Fruit fly (Drosophila melanogaster) whole organism, embryonic: ENCODE results near the gene CG33258.

Source experiments
- Abd-B ChIP-seq: fragments of 200-800 bp; sonication (Bioruptor generic); optimal IDR thresholded peaks from 2 replicates; lab custom pipeline; 2018; ENCODE audit warnings: missing biosample characterization, mild to moderate bottlenecking, missing genetic modification characterization, moderate library complexity
- Ada2b ChIP-seq: fragments of 200-800 bp; sonication (Bioruptor generic); IDR thresholded peaks from 2 replicates; pipeline ENCODE4 v1.3.6; 2022; ENCODE audit warnings: missing biosample characterization, missing genetic modification characterization
- CG10321 ChIP-seq: fragments of 200-800 bp; sonication (Bioruptor generic); IDR thresholded peaks from 2 replicates; pipeline ENCODE4 v1.3.6; 2022; ENCODE audit warnings: missing biosample characterization, missing genetic modification characterization
- CG10543 ChIP-seq: fragments of 200-800 bp; sonication (Bioruptor generic); optimal IDR thresholded peaks from 3 replicates; lab custom pipeline; 2017; ENCODE audit warnings: missing biosample characterization, mild to moderate bottlenecking, missing genetic modification characterization, moderate library complexity
- CG10654 ChIP-seq: fragments of 200-800 bp; sonication (Bioruptor generic); optimal IDR thresholded peaks from 2 replicates; lab custom pipeline; 2016; ENCODE audit warnings: missing biosample characterization, missing genetic modification characterization
- CG11696 ChIP-seq: fragments of 200-800 bp; sonication (Bioruptor generic); IDR thresholded peaks from 2 replicates; pipeline ENCODE4 v1.3.6; 2022; ENCODE audit warnings: missing biosample characterization, missing genetic modification characterization
- CG14050 ChIP-seq: fragments of 200-800 bp; sonication (Bioruptor generic); IDR thresholded peaks from 3 replicates; pipeline ENCODE4 v1.3.6; 2022; ENCODE audit warnings: missing biosample characterization, missing genetic modification characterization
- CG17186 ChIP-seq: fragments of 200-800 bp; sonication (Bioruptor generic); optimal IDR thresholded peaks from 3 replicates; lab custom pipeline; 2017; ENCODE audit warnings: missing biosample characterization, missing genetic modification reagents, missing genetic modification characterization
- CG1832 ChIP-seq: fragments of 200-800 bp; sonication (Bioruptor generic); optimal IDR thresholded peaks from 2 replicates; lab custom pipeline; 2017; ENCODE audit warnings: missing biosample characterization, mild to moderate bottlenecking, missing genetic modification characterization, inconsistent platforms
- CG18599 ChIP-seq: fragments of 200-800 bp; sonication (Bioruptor generic); optimal IDR thresholded peaks from 3 replicates; lab custom pipeline; 2017; ENCODE audit warnings: missing biosample characterization, missing genetic modification characterization, mild to moderate bottlenecking, moderate library complexity, missing genetic modification reagents
- CG3281 ChIP-seq: fragments of 200-800 bp; sonication (Bioruptor generic); optimal IDR thresholded peaks from 3 replicates; lab custom pipeline; 2017; ENCODE audit warnings: missing biosample characterization, mild to moderate bottlenecking, missing genetic modification characterization
- CG33557 ChIP-seq: fragments of 200-800 bp; sonication (Bioruptor generic); optimal IDR thresholded peaks from 2 replicates; lab custom pipeline; 2019; ENCODE audit warnings: missing biosample characterization, mild to moderate bottlenecking, missing genetic modification characterization, moderate library complexity
- CG4328 ChIP-seq: fragments of 200-800 bp; sonication (Bioruptor generic); optimal IDR thresholded peaks from 3 replicates; lab custom pipeline; 2017; ENCODE audit warnings: missing biosample characterization, missing genetic modification reagents, missing genetic modification characterization
- CG4707 ChIP-seq: fragments of 200-800 bp; sonication (Bioruptor generic); optimal IDR thresholded peaks from 2 replicates; lab custom pipeline; 2018; ENCODE audit warnings: missing biosample characterization, mild to moderate bottlenecking, missing genetic modification characterization, moderate library complexity
- CG6765 ChIP-seq: fragments of 200-800 bp; sonication (Bioruptor generic); optimal IDR thresholded peaks from 3 replicates; lab custom pipeline; 2017; ENCODE audit warnings: missing biosample characterization, mild to moderate bottlenecking, missing genetic modification characterization
- CG7786 ChIP-seq: fragments of 200-800 bp; sonication (Bioruptor generic); optimal IDR thresholded peaks from 2 replicates; lab custom pipeline; 2016; ENCODE audit warnings: missing biosample characterization, missing genetic modification characterization
- Camta ChIP-seq: fragments of 200-800 bp; sonication (Bioruptor generic); optimal IDR thresholded peaks from 2 replicates; lab custom pipeline; 2016; ENCODE audit warnings: missing biosample characterization, missing genetic modification characterization
- Chrac-16 ChIP-seq: fragments of 200-800 bp; sonication (Bioruptor generic); optimal IDR thresholded peaks from 3 replicates; lab custom pipeline; 2016; ENCODE audit warnings: missing biosample characterization, missing genetic modification characterization
- CkIIα-i1 ChIP-seq: fragments of 200-800 bp; sonication (Bioruptor generic); IDR thresholded peaks from 2 replicates; pipeline ENCODE4 v1.3.6; 2022; ENCODE audit warnings: missing biosample characterization, missing genetic modification characterization
- D19B ChIP-seq: fragments of 200-800 bp; sonication (Bioruptor generic); optimal IDR thresholded peaks from 2 replicates; lab custom pipeline; 2017; ENCODE audit warnings: missing biosample characterization, mild to moderate bottlenecking, missing genetic modification characterization
- Dip2 ChIP-seq: fragments of 200-800 bp; sonication (Bioruptor generic); IDR thresholded peaks from 2 replicates; pipeline ENCODE4 v1.3.6; 2022; ENCODE audit warnings: missing biosample characterization, missing genetic modification characterization
- Eip74EF ChIP-seq, 2 experiments: fragments of 200-800 bp in 1 of 2; fragments of >200 bp in 1 of 2; sonication (Bioruptor generic) in 1 of 2; optimal IDR thresholded peaks; 2 replicates each; lab custom pipeline; 2017 to 2019; ENCODE audit warnings: missing biosample characterization in 2 of 2, missing genetic modification characterization in 2 of 2, mild to moderate bottlenecking in 1 of 2, moderate library complexity in 1 of 2
- GATAe ChIP-seq: fragments of 200-800 bp; sonication (Bioruptor generic); conservative IDR thresholded peaks from 2 replicates; pipeline ENCODE4 v1.3.6; 2022; ENCODE audit warnings: missing biosample characterization, missing genetic modification characterization
- Hr78 ChIP-seq, 2 experiments: fragments of 200-800 bp in 1 of 2; fragments of >200 bp in 1 of 2; sonication (Bioruptor generic) in 1 of 2; optimal IDR thresholded peaks; 2 replicates each; lab custom pipeline; 2017 to 2019; ENCODE audit warnings: missing biosample characterization in 2 of 2, missing genetic modification characterization in 2 of 2, mild to moderate bottlenecking in 1 of 2, moderate library complexity in 1 of 2
- Lhr ChIP-seq: fragments of 200-800 bp; sonication (Bioruptor generic); optimal IDR thresholded peaks from 3 replicates; lab custom pipeline; 2017; ENCODE audit warnings: mild to moderate bottlenecking, missing biosample characterization, missing genetic modification reagents, missing genetic modification characterization
- Mes4 ChIP-seq: fragments of 200-800 bp; sonication (Bioruptor generic); optimal IDR thresholded peaks from 2 replicates; lab custom pipeline; 2016; ENCODE audit warnings: missing biosample characterization, missing genetic modification characterization
- Nf-YB ChIP-seq: fragments of 200-800 bp; sonication (Bioruptor generic); optimal IDR thresholded peaks from 3 replicates; lab custom pipeline; 2019; ENCODE audit warnings: missing biosample characterization, mild to moderate bottlenecking, missing genetic modification characterization, moderate library complexity
- YL-1 ChIP-seq: fragments of 200-800 bp; sonication (Bioruptor generic); optimal IDR thresholded peaks from 3 replicates; lab custom pipeline; 2017; ENCODE audit warnings: missing biosample characterization, mild to moderate bottlenecking, missing genetic modification characterization
- amos ChIP-seq: fragments of 200-800 bp; sonication (Bioruptor generic); IDR thresholded peaks from 2 replicates; pipeline ENCODE4 v1.3.6; 2022; ENCODE audit warnings: missing biosample characterization, missing genetic modification characterization; ENCODE audit not compliant: partially characterized antibody
- ash1 ChIP-seq: fragments of 200-800 bp; sonication (Bioruptor generic); optimal IDR thresholded peaks from 2 replicates; lab custom pipeline; 2018; ENCODE audit warnings: missing biosample characterization, mild to moderate bottlenecking, missing genetic modification characterization
- bcd ChIP-seq: fragments of 200-800 bp; sonication (Bioruptor generic); optimal IDR thresholded peaks from 2 replicates; lab custom pipeline; 2017; ENCODE audit warnings: missing biosample characterization, mild to moderate bottlenecking, missing genetic modification characterization
- dmrt99B ChIP-seq: fragments of 200-800 bp; sonication (Bioruptor generic); optimal IDR thresholded peaks from 2 replicates; lab custom pipeline; 2018; ENCODE audit warnings: missing biosample characterization, mild to moderate bottlenecking, missing genetic modification characterization, moderate library complexity
- gsb-n ChIP-seq: fragments of 200-800 bp; sonication (Bioruptor generic); optimal IDR thresholded peaks from 3 replicates; lab custom pipeline; 2018; ENCODE audit warnings: missing biosample characterization, mild to moderate bottlenecking, missing genetic modification characterization
- hbn ChIP-seq: fragments of 200-800 bp; sonication (Bioruptor generic); IDR thresholded peaks from 2 replicates; pipeline ENCODE4 v1.3.6; 2022; ENCODE audit warnings: missing biosample characterization, missing genetic modification characterization; ENCODE audit not compliant: partially characterized antibody
- hth ChIP-seq: fragments of >200 bp; optimal IDR thresholded peaks from 2 replicates; lab custom pipeline; 2017; ENCODE audit warnings: inconsistent platforms
- inv ChIP-seq: fragments of 200-800 bp; sonication (Bioruptor generic); IDR thresholded peaks from 2 replicates; pipeline ENCODE4 v1.3.6; 2022; ENCODE audit warnings: missing biosample characterization, missing genetic modification characterization; ENCODE audit not compliant: partially characterized antibody
- lola ChIP-seq, 3 experiments: fragments of >200 bp in 2 of 3; fragments of 200-800 bp in 1 of 3; sonication (Bioruptor generic) in 1 of 3; optimal IDR thresholded peaks; 2 replicates each; lab custom pipeline; 2017 to 2019; ENCODE audit warnings: missing biosample characterization in 3 of 3, missing genetic modification characterization in 3 of 3, mild to moderate bottlenecking in 1 of 3, moderate library complexity in 1 of 3
- lov ChIP-seq, 2 experiments: fragments of 200-800 bp in 1 of 2; fragments of >200 bp in 1 of 2; sonication (Bioruptor generic) in 1 of 2; IDR thresholded peaks in 1 of 2; optimal IDR thresholded peaks in 1 of 2; 2 replicates in 1 of 2; 3 replicates in 1 of 2; pipeline versions ENCODE4 v1.3.6 to Lab custom; 2017 to 2022; ENCODE audit warnings: missing biosample characterization in 1 of 2, missing genetic modification characterization in 1 of 2
- mam ChIP-seq: fragments of 200-800 bp; sonication (Bioruptor generic); optimal IDR thresholded peaks from 3 replicates; lab custom pipeline; 2016; ENCODE audit warnings: missing biosample characterization, missing genetic modification characterization
- nmo ChIP-seq: fragments of 200-800 bp; sonication (Bioruptor generic); optimal IDR thresholded peaks from 2 replicates; lab custom pipeline; 2018; ENCODE audit warnings: missing biosample characterization, mild to moderate bottlenecking, missing genetic modification characterization, moderate library complexity
- odd ChIP-seq: fragments of 200-800 bp; sonication (Bioruptor generic); optimal IDR thresholded peaks from 2 replicates; lab custom pipeline; 2017; ENCODE audit warnings: missing biosample characterization, mild to moderate bottlenecking, missing genetic modification characterization
- sd ChIP-seq: fragments of 200-800 bp; sonication (Bioruptor generic); optimal IDR thresholded peaks from 3 replicates; lab custom pipeline; 2018; ENCODE audit warnings: missing biosample characterization, mild to moderate bottlenecking, missing genetic modification characterization, moderate library complexity
- sima ChIP-seq: fragments of 200-800 bp; sonication (Bioruptor generic); optimal IDR thresholded peaks from 2 replicates; lab custom pipeline; 2016; ENCODE audit warnings: missing biosample characterization, missing genetic modification characterization
- slou ChIP-seq: fragments of 200-800 bp; sonication (Bioruptor generic); optimal IDR thresholded peaks from 3 replicates; lab custom pipeline; 2016; ENCODE audit warnings: missing biosample characterization, missing genetic modification characterization
- stwl ChIP-seq: fragments of 200-800 bp; sonication (Bioruptor generic); optimal IDR thresholded peaks from 3 replicates; lab custom pipeline; 2018; ENCODE audit warnings: missing biosample characterization, mild to moderate bottlenecking, missing genetic modification characterization, moderate library complexity
- ttk ChIP-seq: fragments of 200-800 bp; sonication (Bioruptor generic); IDR thresholded peaks from 2 replicates; pipeline ENCODE4 v2.1.2; 2022; ENCODE audit warnings: missing biosample characterization, missing genetic modification characterization
- vfl ChIP-seq: fragments of 200-800 bp; sonication (Bioruptor generic); optimal IDR thresholded peaks from 2 replicates; lab custom pipeline; 2016; ENCODE audit warnings: missing biosample characterization, missing genetic modification characterization
- wor ChIP-seq: fragments of 200-800 bp; sonication (Bioruptor generic); IDR thresholded peaks from 2 replicates; pipeline ENCODE4 v1.3.6; 2022; ENCODE audit warnings: missing biosample characterization, missing genetic modification characterization

The CG33258 gene

DNA sequence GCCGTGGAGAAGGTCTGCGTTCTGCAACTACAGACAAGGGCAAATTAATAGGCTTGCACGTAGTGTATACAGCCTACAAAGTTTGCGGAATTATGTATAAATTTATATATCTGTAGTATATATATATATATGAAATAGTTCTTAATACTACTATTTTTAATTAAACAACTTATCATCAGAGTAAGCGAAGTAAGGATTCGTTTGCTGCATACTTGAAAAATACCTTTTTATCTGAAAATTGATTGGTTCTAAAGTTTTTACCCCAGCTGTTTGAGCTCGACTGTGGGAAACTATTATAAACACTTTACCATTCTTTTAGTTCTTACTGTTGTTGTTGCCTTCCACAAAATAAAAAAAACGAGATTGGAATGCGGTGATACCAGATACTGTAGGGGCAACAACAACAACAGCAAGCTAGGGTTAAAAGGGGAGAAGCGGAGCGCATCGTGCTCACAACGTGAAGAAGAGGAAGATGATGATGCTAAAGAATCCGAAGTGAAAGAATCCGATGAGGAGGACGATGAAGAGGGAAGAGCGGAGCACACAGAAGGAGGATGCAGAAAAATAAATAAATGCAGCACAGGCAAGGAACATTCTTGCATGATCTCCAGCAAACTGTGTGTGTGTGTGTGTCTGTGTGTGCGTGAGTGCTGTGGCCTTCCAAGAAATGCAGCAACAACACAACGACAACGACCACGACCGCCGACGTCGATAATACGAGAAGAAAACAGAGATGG lies 39.1 kb upstream of the CG33258 start (continued):
- no peak for TF ChIP-seq lov (optimal IDR thresholded peaks at IDR 0.05; lab: Kevin White, UChicago)
- TF ChIP-seq lov (GFP tag; IDR thresholded peaks at IDR 0.05; lab: Robert Waterston, UW), result no peak
- TF ChIP-seq bcd, result no peak
- no peak for TF ChIP-seq odd
- TF ChIP-seq lola (GFP tag; optimal IDR thresholded peaks at IDR 0.05; lab: Kevin White, UChicago), result peak in 1 of 3 experiments; percentile 72
- no peak for TF ChIP-seq CG4328 (GFP tag; lab: Kevin White, UChicago)
- no peak for TF ChIP-seq inv (GFP tag; lab: Robert Waterston, UW)
- TF ChIP-seq CkIIα-i1, result no peak
- TF ChIP-seq wor, result 0 out of 2 replicates have a peak, but pooled peaks have one; percentile 35
- TF ChIP-seq Camta, result no peak
- no peak for TF ChIP-seq Chrac-16
- no peak for TF ChIP-seq mam (GFP tag; lab: Kevin White, UChicago)
- no peak for TF ChIP-seq CG10321
- no peak for TF ChIP-seq CG7786
- no peak for TF ChIP-seq CG4707 (GFP tag; lab: Kevin White, UChicago)
- peak; percentile 48 for TF ChIP-seq Nf-YB (GFP tag; lab: Kevin White, UChicago)
- TF ChIP-seq hbn (GFP tag; lab: Robert Waterston, UW), result no peak
- TF ChIP-seq CG3281, result peak; percentile 37
- TF ChIP-seq slou, result no peak
- TF ChIP-seq CG14050 (GFP tag; lab: Robert Waterston, UW), result no peak
- TF ChIP-seq D19B (GFP tag; lab: Kevin White, UChicago), result no peak
- TF ChIP-seq Ada2b (GFP tag; lab: Robert Waterston, UW), result no peak
- no peak for TF ChIP-seq vfl (GFP tag; lab: Kevin White, UChicago)
- TF ChIP-seq stwl (tag; lab: Kevin White, UChicago), result no peak
- TF ChIP-seq CG6765 (GFP tag; lab: Kevin White, UChicago), result no peak
- peak; percentile 13 for TF ChIP-seq CG10654
- peak; percentile 3 for TF ChIP-seq CG18599 (GFP tag; lab: Kevin White, UChicago)
- no peak for TF ChIP-seq amos (GFP tag; lab: Robert Waterston, UW)
- TF ChIP-seq Lhr, result no peak
- no peak for TF ChIP-seq GATAe (GFP tag; lab: Robert Waterston, UW)
- peak; percentile 61 for TF ChIP-seq dmrt99B (tag; lab: Kevin White, UChicago)
- peak; percentile 93 for TF ChIP-seq CG11696 (GFP tag; lab: Robert Waterston, UW)
- no peak for TF ChIP-seq Hr78 (GFP tag; optimal IDR thresholded peaks at IDR 0.05; lab: Kevin White, UChicago)
- TF ChIP-seq gsb-n (tag; lab: Kevin White, UChicago), result peak; percentile 55
- TF ChIP-seq Abd-B (GFP tag; lab: Kevin White, UChicago), result no peak
- TF ChIP-seq sd (tag; lab: Kevin White, UChicago), result peak; percentile 96
- TF ChIP-seq CG1832 (GFP tag; lab: Kevin White, UChicago), result no peak
- TF ChIP-seq Dip2 (GFP tag; lab: Robert Waterston, UW), result no peak
- no peak for TF ChIP-seq Mes4
- TF ChIP-seq hth (lab: Kevin White, UChicago), result no peak
- no peak for TF ChIP-seq ttk (GFP tag; lab: Robert Waterston, UW)
- TF ChIP-seq CG33557 (GFP tag; lab: Kevin White, UChicago), result peak; percentile 77
- no peak for TF ChIP-seq sima (GFP tag; lab: Kevin White, UChicago)
- TF ChIP-seq ash1 (GFP tag; lab: Kevin White, UChicago), result no peak
- no peak for TF ChIP-seq YL-1 (GFP tag; lab: Kevin White, UChicago)
- TF ChIP-seq nmo (GFP tag; lab: Kevin White, UChicago), result peak; percentile 61
- TF ChIP-seq CG10543 (GFP tag; lab: Kevin White, UChicago), result no peak
- TF ChIP-seq Eip74EF (GFP tag; optimal IDR thresholded peaks at IDR 0.05; lab: Kevin White, UChicago), result no peak
- TF ChIP-seq CG17186 (GFP tag; lab: Kevin White, UChicago), result no peak
